Worm (Caenorhabditis elegans) whole organism, L1 larva: ENCODE results near the gene sqv-4.

ENCODE experiments used
- C04F5.9 ChIP-seq: sonication (generic microtip); optimal IDR thresholded peaks from 2 replicates; lab custom pipeline; 2016; ENCODE audit warnings: missing genetic modification characterization, missing compliant biosample characterization
- C16A3.4 ChIP-seq: fragments of 150-350 bp; optimal IDR thresholded peaks from 2 replicates; lab custom pipeline; 2014; ENCODE audit warnings: missing biosample characterization, missing genetic modification characterization
- C34B4.2 ChIP-seq: sonication (generic microtip); optimal IDR thresholded peaks from 2 replicates; lab custom pipeline; 2017; ENCODE audit warnings: mild to moderate bottlenecking, missing genetic modification characterization, missing compliant biosample characterization
- aly-2 ChIP-seq: fragments of 150-350 bp; optimal IDR thresholded peaks from 2 replicates; lab custom pipeline; 2014; ENCODE audit warnings: missing biosample characterization, missing genetic modification characterization
- ceh-82 ChIP-seq, 3 experiments: fragments of 150-350 bp in 1 of 3; sonication (generic microtip) in 2 of 3; optimal IDR thresholded peaks; 2 replicates each; lab custom pipeline; 2014 to 2017; ENCODE audit warnings: missing biosample characterization in 3 of 3, missing genetic modification characterization in 3 of 3
- ceh-88 ChIP-seq: fragments of 200-800 bp; sonication (Bioruptor generic); IDR thresholded peaks from 2 replicates; pipeline ENCODE4 v1.3.6; 2022; ENCODE audit warnings: missing genetic modification characterization, missing compliant biosample characterization
- ceh-90 ChIP-seq: sonication (generic microtip); optimal IDR thresholded peaks from 2 replicates; lab custom pipeline; 2016; ENCODE audit warnings: missing genetic modification characterization, missing compliant biosample characterization
- dsc-1 ChIP-seq: sonication (generic microtip); optimal IDR thresholded peaks from 2 replicates; lab custom pipeline; 2016; ENCODE audit warnings: mild to moderate bottlenecking, missing genetic modification characterization, missing compliant biosample characterization
- efl-1 ChIP-seq, 4 experiments: fragments of 150-350 bp; optimal IDR thresholded peaks in 3 of 4; peaks in 1 of 4; 1 replicate in 1 of 4; 2 replicates in 3 of 4; lab custom pipeline; 2014; ENCODE audit warnings: missing biosample characterization in 2 of 4, missing genetic modification characterization in 2 of 4, missing genetic modification reagents in 2 of 4
- egl-13 ChIP-seq: sonication (generic microtip); optimal IDR thresholded peaks from 2 replicates; lab custom pipeline; 2016; ENCODE audit warnings: missing genotype, missing genetic modification reagents, missing genetic modification characterization, missing compliant biosample characterization
- elt-2 ChIP-seq: sonication (generic microtip); optimal IDR thresholded peaks from 2 replicates; lab custom pipeline; 2016; ENCODE audit warnings: missing genetic modification characterization, mild to moderate bottlenecking, inconsistent platforms, missing compliant biosample characterization, missing genetic modification reagents
- ets-5 ChIP-seq: fragments of 200-800 bp; sonication (Bioruptor generic); IDR thresholded peaks from 2 replicates; pipeline ENCODE4 v1.3.6; 2022; ENCODE audit warnings: missing genetic modification characterization, missing compliant biosample characterization
- fkh-4 ChIP-seq: sonication (generic microtip); optimal IDR thresholded peaks from 2 replicates; lab custom pipeline; 2016; ENCODE audit warnings: missing compliant biosample characterization, missing genetic modification characterization, borderline replicate concordance
- fkh-8 ChIP-seq: sonication (generic microtip); optimal IDR thresholded peaks from 2 replicates; lab custom pipeline; 2016; ENCODE audit warnings: mild to moderate bottlenecking, missing genetic modification characterization, missing compliant biosample characterization
- fos-1 ChIP-seq: fragments of 150-350 bp; optimal IDR thresholded peaks from 2 replicates; lab custom pipeline; 2014; ENCODE audit warnings: missing biosample characterization, missing genetic modification characterization
- hlh-17 ChIP-seq: fragments of 200-800 bp; sonication (Bioruptor generic); optimal IDR thresholded peaks from 2 replicates; lab custom pipeline; 2018; ENCODE audit warnings: missing genetic modification characterization, mild to moderate bottlenecking, missing compliant biosample characterization, moderate library complexity, borderline replicate concordance
- irx-1 ChIP-seq: sonication (generic microtip); optimal IDR thresholded peaks from 2 replicates; lab custom pipeline; 2016; ENCODE audit warnings: missing genetic modification characterization, missing compliant biosample characterization
- isw-1 ChIP-seq: fragments of 200-800 bp; sonication (Bioruptor generic); IDR thresholded peaks from 2 replicates; pipeline ENCODE4 v1.3.6; 2022; ENCODE audit warnings: missing genetic modification characterization, missing compliant biosample characterization
- lin-13 ChIP-seq: fragments of 150-350 bp; optimal IDR thresholded peaks from 2 replicates; lab custom pipeline; 2014; ENCODE audit warnings: missing biosample characterization, missing genetic modification reagents, missing genetic modification characterization
- lin-14 ChIP-seq: fragments of 200-800 bp; sonication (Bioruptor generic); optimal IDR thresholded peaks from 2 replicates; lab custom pipeline; 2018; ENCODE audit warnings: mild to moderate bottlenecking, missing genetic modification characterization, moderate library complexity, missing compliant biosample characterization
- lin-15B ChIP-seq: fragments of 150-350 bp; sonication (generic microtip); optimal IDR thresholded peaks from 3 replicates; lab custom pipeline; 2014; ENCODE audit warnings: missing biosample characterization, missing genetic modification characterization
- lin-35 ChIP-seq, 2 experiments: fragments of 150-350 bp; optimal IDR thresholded peaks; 2 replicates each; lab custom pipeline; 2014; ENCODE audit warnings: missing biosample characterization in 2 of 2, missing genetic modification characterization in 2 of 2, missing genetic modification reagents in 2 of 2
- lir-3 ChIP-seq: sonication (generic microtip); optimal IDR thresholded peaks from 2 replicates; lab custom pipeline; 2016; ENCODE audit warnings: mild to moderate bottlenecking, missing genetic modification characterization, moderate library complexity, missing compliant biosample characterization; ENCODE audit not compliant: poor library complexity
- lsy-2 ChIP-seq, 2 experiments: fragments of 150-350 bp; optimal IDR thresholded peaks; 2 replicates each; lab custom pipeline; 2014; ENCODE audit warnings: missing biosample characterization in 2 of 2, missing genetic modification characterization in 2 of 2
- mep-1 ChIP-seq: fragments of 150-350 bp; optimal IDR thresholded peaks from 2 replicates; lab custom pipeline; 2014; ENCODE audit warnings: missing biosample characterization, missing genetic modification characterization
- nhr-12 ChIP-seq: sonication (generic microtip); optimal IDR thresholded peaks from 2 replicates; lab custom pipeline; 2017; ENCODE audit warnings: missing biosample characterization, missing genetic modification characterization
- nhr-237 ChIP-seq: fragments of 150-350 bp; optimal IDR thresholded peaks from 2 replicates; lab custom pipeline; 2014; ENCODE audit warnings: missing biosample characterization, missing genetic modification characterization
- nhr-28 ChIP-seq: fragments of 150-350 bp; optimal IDR thresholded peaks from 2 replicates; lab custom pipeline; 2014; ENCODE audit warnings: missing biosample characterization, missing genetic modification characterization
- nhr-71 ChIP-seq: sonication (generic microtip); optimal IDR thresholded peaks from 2 replicates; lab custom pipeline; 2016; ENCODE audit warnings: mild to moderate bottlenecking, missing genetic modification characterization, moderate library complexity, missing compliant biosample characterization
- nhr-77 ChIP-seq: fragments of 150-350 bp; optimal IDR thresholded peaks from 2 replicates; lab custom pipeline; 2014; ENCODE audit warnings: missing biosample characterization, missing genetic modification characterization
- nhr-84 ChIP-seq: sonication (generic microtip); optimal IDR thresholded peaks from 2 replicates; lab custom pipeline; 2017; ENCODE audit warnings: missing biosample characterization, missing genetic modification characterization
- pag-3 ChIP-seq: sonication (generic microtip); optimal IDR thresholded peaks from 2 replicates; lab custom pipeline; 2017; ENCODE audit warnings: missing genetic modification characterization, mild to moderate bottlenecking, missing compliant biosample characterization, antibody characterized with exemption, borderline replicate concordance; ENCODE audit not compliant: insufficient read depth
- pax-3 ChIP-seq: fragments of 200-800 bp; sonication (Bioruptor generic); optimal IDR thresholded peaks from 2 replicates; lab custom pipeline; 2018; ENCODE audit warnings: mild to moderate bottlenecking, missing genetic modification characterization, moderate library complexity, missing compliant biosample characterization
- pqm-1 ChIP-seq: sonication (generic microtip); optimal IDR thresholded peaks from 3 replicates; lab custom pipeline; 2017; ENCODE audit warnings: missing biosample characterization, missing genetic modification characterization
- rnt-1 ChIP-seq: sonication (generic microtip); optimal IDR thresholded peaks from 2 replicates; lab custom pipeline; 2016; ENCODE audit warnings: mild to moderate bottlenecking, missing genetic modification characterization, moderate library complexity, missing compliant biosample characterization
- skn-1 ChIP-seq: fragments of 150-350 bp; optimal IDR thresholded peaks from 2 replicates; lab custom pipeline; 2014; ENCODE audit warnings: missing biosample characterization, missing genetic modification characterization
- snpc-4 ChIP-seq: fragments of 150-350 bp; optimal IDR thresholded peaks from 2 replicates; lab custom pipeline; 2014; ENCODE audit warnings: missing biosample characterization, missing genetic modification characterization
- sptf-1 ChIP-seq: fragments of 150-350 bp; optimal IDR thresholded peaks from 2 replicates; lab custom pipeline; 2014; ENCODE audit warnings: missing biosample characterization, missing genetic modification characterization
- swsn-7 ChIP-seq: sonication (generic microtip); optimal IDR thresholded peaks from 2 replicates; lab custom pipeline; 2016; ENCODE audit warnings: missing genetic modification characterization, missing compliant biosample characterization
- unc-130 ChIP-seq: fragments of 150-350 bp; optimal IDR thresholded peaks from 2 replicates; lab custom pipeline; 2017; ENCODE audit warnings: missing biosample characterization, missing genetic modification characterization, inconsistent platforms
- unc-30 ChIP-seq: sonication (generic microtip); optimal IDR thresholded peaks from 2 replicates; lab custom pipeline; 2017; ENCODE audit warnings: missing biosample characterization, missing genetic modification characterization
- unc-86 ChIP-seq: sonication (generic microtip); optimal IDR thresholded peaks from 2 replicates; lab custom pipeline; 2016; ENCODE audit warnings: missing genetic modification characterization, missing compliant biosample characterization
- vab-15 ChIP-seq: sonication (generic microtip); optimal IDR thresholded peaks from 2 replicates; lab custom pipeline; 2017; ENCODE audit warnings: missing genotype, mild to moderate bottlenecking, missing genetic modification characterization, missing compliant biosample characterization
- zag-1 ChIP-seq: fragments of 150-350 bp; optimal IDR thresholded peaks from 2 replicates; lab custom pipeline; 2014; ENCODE audit warnings: missing biosample characterization, missing genetic modification characterization
- ztf-11 ChIP-seq, 2 experiments: sonication (generic microtip); optimal IDR thresholded peaks; 2 replicates each; lab custom pipeline; 2016 to 2017; ENCODE audit warnings: missing genetic modification characterization in 2 of 2, missing biosample characterization in 1 of 2, missing compliant biosample characterization in 1 of 2
- ztf-4 ChIP-seq: fragments of 150-350 bp; optimal IDR thresholded peaks from 2 replicates; lab custom pipeline; 2014; ENCODE audit warnings: missing biosample characterization, missing genetic modification characterization

Gene sqv-4

DNA sequence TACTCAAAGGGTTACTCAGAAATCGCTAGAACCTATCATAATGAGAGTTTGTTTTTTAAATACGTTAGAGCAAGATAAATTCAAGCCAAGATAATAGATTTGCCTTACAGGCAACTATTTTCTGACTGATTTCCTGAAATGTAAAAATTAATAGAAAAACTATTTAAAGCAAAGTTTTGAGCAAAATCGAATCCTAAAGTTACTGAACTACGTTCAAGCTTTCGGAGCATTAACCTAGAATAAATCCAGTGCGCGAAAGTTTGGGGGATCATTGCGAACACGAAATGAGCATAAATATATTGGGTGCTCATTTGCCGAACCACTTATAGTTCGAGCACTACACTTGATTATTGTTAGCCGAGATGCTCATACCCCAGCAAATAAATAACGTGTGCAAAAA is 10.4 kb upstream of the sqv-4 start, which contains the start of gene ceh-22:
TSS of gene ceh-22 (plus strand) at position 301 of the 400 bp plus-strand sequence.
- TF ChIP-seq lin-35 (GFP tag; optimal IDR thresholded peaks at IDR 0.05; lab: Kevin White, UChicago) (no peak), ceh-82 (tag; optimal IDR thresholded peaks at IDR 0.05; lab: Kevin White, UChicago) (no peak), pag-3 (tag; lab: Kevin White, UChicago) (no peak), lsy-2 (tag; optimal IDR thresholded peaks at IDR 0.05; lab: Kevin White, UChicago) (no peak), C04F5.9 (no peak), lin-13 (GFP tag; lab: Kevin White, UChicago) (no peak), aly-2 (tag; lab: Kevin White, UChicago) (no peak), hlh-17 (GFP tag; lab: Kevin White, UChicago) (no peak), ets-5 (GFP tag; lab: Robert Waterston, UW) (no peak)

DNA sequence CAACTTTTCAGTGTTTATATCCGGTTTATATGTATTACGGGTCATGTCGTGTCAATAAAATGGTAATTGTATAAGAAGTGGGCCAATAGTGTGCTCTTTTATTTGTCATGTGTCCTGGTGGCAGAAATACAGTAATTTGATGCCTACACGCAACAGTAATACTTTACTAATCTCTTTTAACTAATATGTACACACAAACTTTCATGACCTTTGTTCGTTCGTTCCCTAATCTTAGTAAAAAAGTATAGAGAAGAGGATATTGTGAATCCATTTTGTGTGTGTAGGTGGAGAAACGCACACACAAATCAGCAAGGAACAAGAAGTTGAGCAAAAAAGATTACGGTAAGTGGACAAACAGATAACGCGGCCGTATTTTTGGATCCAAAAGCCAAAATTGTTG is 9.6 kb upstream of the sqv-4 start:
- no peak for TF ChIP-seq unc-130 (tag; lab: Kevin White, UChicago)
- TF ChIP-seq ceh-88, result no peak
- no peak for TF ChIP-seq dsc-1
- no peak for TF ChIP-seq elt-2
- no peak for TF ChIP-seq egl-13 (tag; lab: Kevin White, UChicago)
- no peak for TF ChIP-seq zag-1 (tag; lab: Kevin White, UChicago)
- TF ChIP-seq pag-3 (tag; lab: Kevin White, UChicago), result no peak
- no peak for TF ChIP-seq pqm-1 (tag; lab: Kevin White, UChicago)
- no peak for TF ChIP-seq lir-3
- no peak for TF ChIP-seq lin-14 (GFP tag; lab: Kevin White, UChicago)
- no peak for TF ChIP-seq nhr-28 (tag; lab: Kevin White, UChicago)
- no peak for TF ChIP-seq irx-1 (tag; lab: Kevin White, UChicago)
- no peak for TF ChIP-seq nhr-12
- TF ChIP-seq ets-5 (GFP tag; lab: Robert Waterston, UW), result no peak
- no peak for TF ChIP-seq nhr-77 (tag; lab: Kevin White, UChicago)
- TF ChIP-seq lin-15B (tag; lab: Kevin White, UChicago), result no peak
- TF ChIP-seq efl-1 (optimal IDR thresholded peaks at IDR 0.05; lab: Kevin White, UChicago), result no peak
- no peak for TF ChIP-seq efl-1 (GFP tag; optimal IDR thresholded peaks at IDR 0.05 in 1 of 2; lab: Kevin White, UChicago)
- TF ChIP-seq, all 84 proteins: peak for 0

DNA sequence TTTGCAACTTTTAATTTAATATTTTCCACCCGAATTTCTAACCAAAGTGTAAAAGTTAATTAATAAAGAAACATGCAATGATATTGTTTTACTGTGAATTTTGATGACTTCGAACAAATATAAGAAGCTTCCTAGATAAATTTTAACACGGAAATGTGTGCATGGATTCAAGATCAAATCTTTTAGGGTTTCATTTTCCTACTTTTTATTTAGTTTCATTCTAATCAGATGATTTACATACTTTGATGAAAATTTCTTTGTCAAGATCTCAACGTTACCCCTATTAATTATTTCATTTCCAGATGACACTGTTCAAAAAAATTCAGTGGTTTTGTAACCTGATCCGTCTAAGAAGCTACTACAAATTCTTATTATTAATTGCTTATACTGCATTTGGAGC is 6.0 kb upstream of the sqv-4 start, which contains the start of gene twk-12:
TSS of gene twk-12 (plus strand) at position 301 of the 400 bp plus-strand sequence.
- TF ChIP-seq zag-1 (tag; lab: Kevin White, UChicago), result no peak
- TF ChIP-seq efl-1 (optimal IDR thresholded peaks at IDR 0.05; lab: Kevin White, UChicago), result no peak
- TF ChIP-seq efl-1 (GFP tag; optimal IDR thresholded peaks at IDR 0.05 in 1 of 2; lab: Kevin White, UChicago), result peak in 1 of 2 experiments; percentile 23

DNA sequence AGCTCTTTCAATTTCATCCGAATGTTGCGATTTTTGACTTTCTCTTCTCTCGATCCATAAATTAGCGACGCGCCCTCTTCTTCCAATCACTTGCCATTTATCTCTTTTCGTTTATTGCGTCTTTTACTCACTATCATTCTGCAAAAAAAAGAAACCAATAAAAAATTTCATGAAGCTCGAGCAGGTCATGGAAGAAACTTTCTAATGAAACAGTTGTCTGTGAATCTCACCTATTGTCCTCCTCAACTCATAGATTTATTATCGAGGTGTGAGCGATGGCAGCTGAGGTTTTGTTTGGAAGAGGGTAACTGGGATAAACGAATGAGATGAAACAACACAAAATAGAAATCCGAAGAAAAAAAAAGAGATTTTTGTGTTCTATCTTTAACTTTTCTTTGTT is 3.0 kb upstream of the sqv-4 start:
- TF ChIP-seq swsn-7 (tag; lab: Kevin White, UChicago) (no peak), ztf-11 (tag; optimal IDR thresholded peaks at IDR 0.05; lab: Kevin White, UChicago) (no peak), lin-15B (tag; lab: Kevin White, UChicago) (no peak), zag-1 (tag; lab: Kevin White, UChicago) (no peak), unc-30 (no peak), isw-1 (GFP tag; lab: Robert Waterston, UW) (no peak), snpc-4 (tag; lab: Kevin White, UChicago) (no peak), lin-13 (GFP tag; lab: Kevin White, UChicago) (no peak), C34B4.2 (tag; lab: Kevin White, UChicago) (no peak), nhr-71 (peak; percentile 56), ceh-90 (tag; lab: Kevin White, UChicago) (no peak), pqm-1 (tag; lab: Kevin White, UChicago) (no peak), nhr-84 (tag; lab: Kevin White, UChicago) (no peak), unc-130 (tag; lab: Kevin White, UChicago) (peak; percentile 11), C16A3.4 (tag; lab: Kevin White, UChicago) (no peak), ztf-4 (no peak), irx-1 (tag; lab: Kevin White, UChicago) (no peak), vab-15 (tag; lab: Kevin White, UChicago) (no peak), sptf-1 (tag; lab: Kevin White, UChicago) (no peak), pax-3 (tag; lab: Kevin White, UChicago) (no peak), aly-2 (tag; lab: Kevin White, UChicago) (no peak), elt-2 (no peak), mep-1 (peak; percentile 14), unc-86 (no peak), rnt-1 (tag; lab: Kevin White, UChicago) (peak; percentile 69), fkh-4 (tag; lab: Kevin White, UChicago) (no peak), nhr-237 (no peak), fos-1 (tag; lab: Kevin White, UChicago) (no peak), skn-1 (tag; lab: Kevin White, UChicago) (no peak), fkh-8 (no peak)
